Worm (Caenorhabditis elegans) whole organism, L3 larva: ENCODE results near the gene cutl-29.

Experiments
- ZK546.5 ChIP-seq: sonication (generic microtip); optimal IDR thresholded peaks from 2 replicates; lab custom pipeline; 2017; ENCODE audit warnings: missing biosample characterization, missing genetic modification characterization
- ceh-16 ChIP-seq: sonication (generic microtip); optimal IDR thresholded peaks from 2 replicates; lab custom pipeline; 2017; ENCODE audit warnings: missing biosample characterization, missing genetic modification characterization
- ceh-82 ChIP-seq: fragments of 150-350 bp; optimal IDR thresholded peaks from 2 replicates; lab custom pipeline; 2014; ENCODE audit warnings: missing biosample characterization, missing genetic modification characterization
- elt-3 ChIP-seq, 3 experiments: fragments of 150-350 bp in 1 of 3; sonication (generic microtip) in 2 of 3; optimal IDR thresholded peaks; 2 replicates in 2 of 3; 4 replicates in 1 of 3; lab custom pipeline; 2014 to 2017; ENCODE audit warnings: missing biosample characterization in 3 of 3, missing genetic modification characterization in 3 of 3
- jun-1 ChIP-seq: fragments of 150-350 bp; optimal IDR thresholded peaks from 2 replicates; lab custom pipeline; 2014; ENCODE audit warnings: missing biosample characterization, missing genetic modification reagents, missing genetic modification characterization
- nhr-12 ChIP-seq: fragments of 150-350 bp; optimal IDR thresholded peaks from 2 replicates; lab custom pipeline; 2014; ENCODE audit warnings: missing biosample characterization, missing genetic modification characterization
- nhr-237 ChIP-seq: fragments of 150-350 bp; optimal IDR thresholded peaks from 2 replicates; lab custom pipeline; 2014; ENCODE audit warnings: missing biosample characterization, missing genetic modification characterization
- nhr-77 ChIP-seq: fragments of 150-350 bp; optimal IDR thresholded peaks from 2 replicates; lab custom pipeline; 2014; ENCODE audit warnings: missing biosample characterization, missing genetic modification characterization
- pha-4 ChIP-seq: fragments of 150-350 bp; optimal IDR thresholded peaks from 2 replicates; lab custom pipeline; 2014; ENCODE audit warnings: missing biosample characterization, missing genetic modification reagents, missing genetic modification characterization
- pqm-1 ChIP-seq: fragments of 150-350 bp; optimal IDR thresholded peaks from 2 replicates; lab custom pipeline; 2017; ENCODE audit warnings: missing biosample characterization, missing genetic modification characterization, inconsistent platforms
- snpc-4 ChIP-seq: fragments of 150-350 bp; optimal IDR thresholded peaks from 2 replicates; lab custom pipeline; 2014; ENCODE audit warnings: missing biosample characterization, missing genetic modification characterization
- zag-1 ChIP-seq: fragments of 150-350 bp; optimal IDR thresholded peaks from 2 replicates; lab custom pipeline; 2014; ENCODE audit warnings: missing biosample characterization, missing genetic modification characterization

DNA sequence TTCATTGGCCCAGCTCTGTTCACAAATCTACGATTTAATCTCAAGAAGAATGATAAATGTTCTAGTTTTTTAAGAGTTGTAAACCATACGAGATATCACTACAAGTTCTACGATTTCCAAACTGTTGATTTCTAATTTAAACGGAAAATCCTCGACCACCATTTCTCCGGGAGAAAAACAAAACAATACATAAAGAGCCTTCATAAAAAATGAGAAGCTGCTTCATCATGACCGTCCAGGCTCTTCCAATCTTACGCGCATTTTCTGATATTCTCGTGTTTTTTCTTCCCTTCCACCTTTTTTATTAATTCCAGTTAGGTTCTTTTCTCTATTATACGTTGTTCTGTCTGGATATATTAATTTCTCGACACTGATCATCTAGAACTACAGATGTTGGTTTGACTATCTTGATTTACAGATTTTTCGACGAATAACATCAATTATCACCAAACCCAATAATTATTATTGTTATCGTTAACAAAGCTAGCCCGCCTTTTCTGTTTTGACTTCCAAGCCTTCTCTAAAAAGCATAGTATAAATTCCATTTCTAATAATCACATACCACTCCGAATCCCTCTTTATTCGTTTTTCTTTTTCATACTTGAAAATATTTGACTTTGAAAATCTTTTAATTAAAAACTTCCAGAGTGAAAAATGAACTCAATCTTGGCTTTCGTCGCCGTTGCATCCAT, 56.3 kb downstream of the cutl-29 start, which contains the start of gene C47D2.1:
- TF ChIP-seq pqm-1 (tag; lab: Kevin White, UChicago), result no peak
- TF ChIP-seq zag-1 (tag; lab: Kevin White, UChicago), result no peak
- no peak for TF ChIP-seq pha-4 (tag; lab: Kevin White, UChicago)
- TF ChIP-seq nhr-77 (tag; lab: Kevin White, UChicago), result no peak
- no peak for TF ChIP-seq nhr-12 (tag; lab: Kevin White, UChicago)
- TF ChIP-seq jun-1, result no peak
- no peak for TF ChIP-seq ceh-16 (tag; lab: Kevin White, UChicago)
- TF ChIP-seq ZK546.5 (tag; lab: Kevin White, UChicago), result no peak
- TF ChIP-seq ceh-82, result no peak
- no peak for TF ChIP-seq snpc-4 (tag; lab: Kevin White, UChicago)
- no peak for TF ChIP-seq nhr-237 (tag; lab: Kevin White, UChicago)
- no peak for TF ChIP-seq elt-3 (tag; optimal IDR thresholded peaks at IDR 0.05; lab: Kevin White, UChicago)
